Worm (Caenorhabditis elegans): ENCODE measurements around the gene jmjd-1.2.

Gene jmjd-1.2

ce11 chrIV:4705182-4705581 is 44.4 kb downstream of the jmjd-1.2 start (continued):
- no peak for TF ChIP-seq bed-2 (GFP tag; IDR thresholded peaks at IDR 0.05)
- TF ChIP-seq atf-7 (tag; optimal IDR thresholded peaks at IDR 0.05), result no peak
- peak; percentile 64 for TF ChIP-seq lin-40 (tag; optimal IDR thresholded peaks at IDR 0.05)
- TF ChIP-seq dpl-1 (GFP tag; optimal IDR thresholded peaks at IDR 0.05), result no peak
- peak; percentile 43 for TF ChIP-seq lin-54 (GFP tag; optimal IDR thresholded peaks at IDR 0.05)
- TF ChIP-seq nhr-80 (tag; optimal IDR thresholded peaks at IDR 0.05), result peak; percentile 99
- TF ChIP-seq efl-1 (GFP tag; optimal IDR thresholded peaks at IDR 0.05), result no peak
- TF ChIP-seq athp-1 (tag; optimal IDR thresholded peaks at IDR 0.05), result no peak
- TF ChIP-seq hmg-1.2 (GFP tag; IDR thresholded peaks at IDR 0.05), result peak; percentile 48; the same call in 1 of the 2 replicates
- TF ChIP-seq snpc-3.4 (tag; optimal IDR thresholded peaks at IDR 0.05), result no peak
- TF ChIP-seq lin-35 (GFP tag; optimal IDR thresholded peaks at IDR 0.05), result peak in 1 of 3 experiments; percentile 28
- TF ChIP-seq nhr-27 (tag; optimal IDR thresholded peaks at IDR 0.05), result no peak
- TF ChIP-seq ztf-26 (tag; optimal IDR thresholded peaks at IDR 0.05), result peak; percentile 15
- peak; percentile 28 for TF ChIP-seq ceh-27 (GFP tag; optimal IDR thresholded peaks at IDR 0.05)
- no peak for TF ChIP-seq nhr-120 (GFP tag; IDR thresholded peaks at IDR 0.05)
- TF ChIP-seq ets-4 (GFP tag; optimal IDR thresholded peaks at IDR 0.05), result peak; percentile 71
- no peak for TF ChIP-seq gei-17 (GFP tag; optimal IDR thresholded peaks at IDR 0.05)
- TF ChIP-seq F33H1.4 (GFP tag; IDR thresholded peaks at IDR 0.05), result no peak
- 0 out of 2 replicates have a peak, but pooled peaks have one; percentile 47 for TF ChIP-seq let-526 (GFP tag; IDR thresholded peaks at IDR 0.05)
- TF ChIP-seq lsy-27 (tag; optimal IDR thresholded peaks at IDR 0.05; ENCODE audit: borderline replicate concordance, insufficient read depth), result no peak
- no peak for TF ChIP-seq pha-4 (tag; optimal IDR thresholded peaks at IDR 0.05)
- peak; percentile 57; the same call in 1 of the 2 replicates for TF ChIP-seq K11D2.4 (GFP tag; IDR thresholded peaks at IDR 0.05)
- TF ChIP-seq ceh-40 (GFP tag; IDR thresholded peaks at IDR 0.05), result no peak
- no peak for TF ChIP-seq ccch-3 (GFP tag; optimal IDR thresholded peaks at IDR 0.05)
- TF ChIP-seq nfya-1 (tag; optimal IDR thresholded peaks at IDR 0.05; ENCODE audit: borderline replicate concordance, insufficient read depth), result no peak
- peak; percentile 51 for TF ChIP-seq nhr-90 (tag; optimal IDR thresholded peaks at IDR 0.05)
- no peak for TF ChIP-seq ceh-91 (GFP tag; IDR thresholded peaks at IDR 0.05)
- peak; percentile 65 for TF ChIP-seq mcd-1 (GFP tag; IDR thresholded peaks at IDR 0.05)
- TF ChIP-seq mel-28 (tag; optimal IDR thresholded peaks at IDR 0.05; ENCODE audit: borderline replicate concordance), result no peak
- no peak for TF ChIP-seq attf-3 (GFP tag; conservative IDR thresholded peaks at IDR 0.05)
- TF ChIP-seq fkh-3 (tag; optimal IDR thresholded peaks at IDR 0.05), result no peak
- TF ChIP-seq egl-44 (GFP tag; IDR thresholded peaks at IDR 0.05), result 0 out of 2 replicates have a peak, but pooled peaks have one; percentile 25
- no peak for TF ChIP-seq T07F8.4 (tag; optimal IDR thresholded peaks at IDR 0.05)
- TF ChIP-seq K12H6.12 (tag; optimal IDR thresholded peaks at IDR 0.05), result peak; percentile 77
- TF ChIP-seq snpc-4 (GFP tag; optimal IDR thresholded peaks at IDR 0.05), result no peak
- TF ChIP-seq snpc-4 (tag; optimal IDR thresholded peaks at IDR 0.05), result peak in 1 of 4 experiments; percentile 25
- TF ChIP-seq C17E4.6 (GFP tag; IDR thresholded peaks at IDR 0.05), result 0 out of 2 replicates have a peak, but pooled peaks have one; percentile 19
- TF ChIP-seq F55B11.4 (tag; optimal IDR thresholded peaks at IDR 0.05; ENCODE audit: borderline replicate concordance, insufficient read depth), result no peak
- no peak for TF ChIP-seq rec-8 (tag; optimal IDR thresholded peaks at IDR 0.05)
- no peak for TF ChIP-seq hrde-1 (tag; optimal IDR thresholded peaks at IDR 0.05; ENCODE audit: borderline replicate concordance)
- no peak for TF ChIP-seq F10E7.11 (tag; optimal IDR thresholded peaks at IDR 0.05)
- peak; percentile 82 for TF ChIP-seq cebp-1 (GFP tag; IDR thresholded peaks at IDR 0.05)
- TF ChIP-seq cebp-1 (tag; optimal IDR thresholded peaks at IDR 0.05), result peak; percentile 96
- TF ChIP-seq Y56A3A.18 (GFP tag; IDR thresholded peaks at IDR 0.05), result no peak
- TF ChIP-seq tbx-9 (tag; optimal IDR thresholded peaks at IDR 0.05; ENCODE audit: borderline replicate concordance), result no peak
- TF ChIP-seq bed-1 (GFP tag; IDR thresholded peaks at IDR 0.05), result no peak
- no peak for TF ChIP-seq snpc-1.1 (tag; optimal IDR thresholded peaks at IDR 0.05; ENCODE audit: insufficient read depth)
- peak; percentile 97 for TF ChIP-seq zfh-2 (GFP tag; conservative IDR thresholded peaks at IDR 0.05)

Data from whole organism, young adult.